Fruit fly (Drosophila melanogaster) Kc167 (cell line): Measurements from ENCODE around the gene Tlk.
"Not testable (repeated sequence)": the region's sequence is repeated elsewhere in the genome, so short reads cannot be mapped to it uniquely, and the experiment has no call there.

ENCODE experiments used
- Myc ChIP-seq: fragments of >200 bp; optimal IDR thresholded peaks from 2 replicates; lab custom pipeline; 2017; ENCODE audit warnings: missing external identifiers
- Sin3A ChIP-seq: fragments of >200 bp; optimal IDR thresholded peaks from 2 replicates; lab custom pipeline; 2018; ENCODE audit warnings: missing external identifiers
- insv ChIP-seq: fragments of >200 bp; optimal IDR thresholded peaks from 3 replicates; lab custom pipeline; 2018; ENCODE audit warnings: missing external identifiers
- psq ChIP-seq: fragments of >200 bp; optimal IDR thresholded peaks from 2 replicates; lab custom pipeline; 2017; ENCODE audit warnings: missing external identifiers
- ttk ChIP-seq: sonication (Bioruptor generic); optimal IDR thresholded peaks from 2 replicates; lab custom pipeline; 2017; ENCODE audit warnings: missing external identifiers

DNA sequence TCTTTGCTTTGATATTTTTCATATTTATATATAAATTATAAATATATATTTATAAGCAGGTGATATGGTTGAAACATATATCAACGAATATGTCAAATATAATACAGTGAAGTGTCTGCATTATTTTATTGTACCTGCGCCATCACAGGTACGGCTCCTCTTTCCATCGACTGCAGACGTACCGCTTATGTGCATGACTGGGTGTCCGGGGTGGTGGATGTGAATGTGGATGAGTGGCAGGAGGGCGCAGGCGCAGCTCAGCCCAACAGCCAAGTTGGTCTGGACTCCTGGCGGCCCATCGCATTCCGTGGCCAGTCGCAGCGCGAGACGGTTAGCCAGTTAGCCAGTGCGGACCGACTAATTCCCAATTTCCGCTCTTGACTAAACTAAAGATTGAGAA lies 73.1 kb downstream of the Tlk start, which contains the start of gene Crg-1:
- not testable (repeated sequence) for TF ChIP-seq Myc; Sin3A (lab: Kevin White, UChicago); ttk; insv (lab: Kevin White, UChicago); psq (lab: Kevin White, UChicago)
